Worm (Caenorhabditis elegans): ENCODE results near the gene C45B2.3.

DNA sequence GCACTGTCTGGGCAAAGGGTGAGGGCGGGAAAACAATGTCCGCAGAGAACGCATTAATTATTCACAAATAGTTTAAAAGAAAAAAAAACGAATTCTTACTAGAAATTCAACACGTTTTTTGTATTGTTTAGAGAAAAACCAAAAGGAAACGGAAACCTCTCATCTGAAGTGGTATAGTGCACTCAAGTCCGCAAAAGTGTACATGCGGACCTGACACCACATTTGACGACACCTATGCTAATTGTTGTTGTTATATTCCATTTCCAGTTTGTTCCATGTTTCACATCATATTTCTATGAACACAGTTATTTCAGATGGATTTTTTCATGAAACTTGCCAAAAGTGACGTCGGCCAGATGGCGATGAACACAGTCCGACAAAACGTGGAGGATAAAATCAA lies 30.0 kb upstream of the C45B2.3 start, which contains the start of gene C45B2.6:
- TF ChIP-seq unc-62 (GFP tag; optimal IDR thresholded peaks at IDR 0.05) (no peak), egl-27 (tag; optimal IDR thresholded peaks at IDR 0.05) (no peak), nhr-77 (tag; optimal IDR thresholded peaks at IDR 0.05) (no peak), fos-1 (tag; optimal IDR thresholded peaks at IDR 0.05) (no peak), fkh-2 (tag; optimal IDR thresholded peaks at IDR 0.05) (no peak), elt-1 (tag; optimal IDR thresholded peaks at IDR 0.05) (no peak), unc-39 (tag; optimal IDR thresholded peaks at IDR 0.05) (no peak), aly-2 (tag; optimal IDR thresholded peaks at IDR 0.05) (no peak), ceh-28 (tag; optimal IDR thresholded peaks at IDR 0.05) (no peak), nhr-76 (tag; optimal IDR thresholded peaks at IDR 0.05) (no peak)

Measured in whole organism, L3 larva.